Fruit fly (Drosophila melanogaster) whole organism, adult: ENCODE data around the gene scyl.

Source experiments
- CG7045 ChIP-seq: fragments of 200-800 bp; sonication (Bioruptor generic); optimal IDR thresholded peaks from 2 replicates; lab custom pipeline; 2017; ENCODE audit warnings: missing biosample characterization, mild to moderate bottlenecking, missing genetic modification characterization
- tj ChIP-seq: fragments of 200-800 bp; sonication (Bioruptor generic); optimal IDR thresholded peaks from 3 replicates; lab custom pipeline; 2017; ENCODE audit warnings: missing biosample characterization, mild to moderate bottlenecking, missing genetic modification characterization, moderate library complexity

DNA sequence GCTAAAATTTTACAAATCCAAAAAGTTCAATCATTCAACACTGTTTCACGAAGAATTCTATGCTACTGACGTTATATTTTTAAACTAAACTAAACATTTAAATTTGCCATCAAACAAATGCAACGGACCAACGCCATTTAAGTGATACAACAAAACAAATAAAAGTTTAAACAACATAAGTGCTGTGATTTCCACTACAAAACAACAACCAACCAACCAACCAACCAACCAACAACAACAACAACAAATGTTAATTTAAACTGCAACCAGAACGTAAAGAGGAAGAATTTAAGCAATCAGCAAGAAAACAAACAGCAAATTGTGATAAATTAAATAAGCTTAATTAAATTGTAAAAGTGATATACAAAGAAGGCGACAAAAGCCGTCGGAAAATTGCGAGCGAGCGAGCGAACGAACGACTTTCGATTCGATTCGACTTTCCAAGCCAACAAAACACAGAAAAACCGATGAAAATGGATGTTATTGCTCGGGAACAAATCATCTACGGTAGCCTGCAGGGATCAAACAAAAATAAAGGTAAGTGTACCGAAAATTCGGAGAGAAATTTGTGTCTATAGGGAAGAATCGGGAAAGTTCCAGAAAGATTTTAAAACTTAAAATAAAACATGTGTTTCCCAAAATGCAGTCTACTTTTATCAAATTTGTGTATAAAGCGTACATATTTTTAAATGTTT lies 464 bp downstream of the scyl start:
- TF ChIP-seq tj (peak; percentile 47), CG7045 (GFP tag; lab: Kevin White, UChicago) (no peak)
